Worm (Caenorhabditis elegans): ENCODE data around the gene pnc-2.

DNA sequence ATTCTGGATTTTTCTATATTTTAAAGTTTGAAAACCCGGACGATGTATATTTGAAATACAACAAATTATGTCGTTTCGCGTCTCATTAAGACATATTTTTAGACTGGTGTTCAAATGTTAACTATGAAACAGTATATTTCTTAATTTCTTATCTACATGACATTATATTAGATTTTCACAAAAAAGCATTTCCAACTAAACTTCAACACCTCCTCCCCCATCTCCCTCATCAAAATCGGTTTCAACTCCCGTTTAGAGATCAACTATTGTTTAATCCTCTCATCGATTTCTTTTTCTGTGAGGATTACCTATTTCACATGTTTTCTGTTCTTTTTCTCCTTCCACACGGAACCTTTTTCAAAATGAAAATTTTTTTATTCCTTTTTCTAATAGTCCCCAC lies 47.3 kb downstream of the pnc-2 start, which contains the start of gene Y57G11C.38:
- TF ChIP-seq flt-1 (GFP tag; IDR thresholded peaks at IDR 0.05) (no peak), T22C8.4 (GFP tag; IDR thresholded peaks at IDR 0.05) (no peak), ztf-23 (GFP tag; IDR thresholded peaks at IDR 0.05) (no peak), tab-1 (GFP tag; IDR thresholded peaks at IDR 0.05) (no peak)

Measured in whole organism, midembryonic.